Worm (Caenorhabditis elegans): Measurements from ENCODE around the gene srh-34.

DNA sequence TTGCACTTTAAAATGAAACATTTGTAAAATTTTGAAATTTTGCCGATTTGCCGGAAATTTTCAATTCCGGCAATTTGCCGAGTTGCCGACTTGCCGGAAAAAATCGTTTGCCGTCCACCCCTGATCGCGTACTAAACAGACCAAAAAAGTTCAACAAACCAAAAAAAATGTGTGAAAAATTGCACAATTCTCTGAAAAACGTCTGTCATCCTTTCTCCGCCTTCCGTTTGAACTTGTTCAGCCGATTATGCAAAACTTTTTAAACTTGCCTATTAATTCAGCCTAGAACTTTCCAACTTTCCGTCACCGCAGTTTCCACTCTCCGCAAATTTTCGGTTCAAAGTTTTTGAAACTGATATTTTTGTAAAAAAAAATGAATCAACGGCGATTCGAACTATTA, 22.3 kb downstream of the srh-34 start, which contains the start of gene B0554.5:
- no peak for TF ChIP-seq lin-32 (GFP tag; optimal IDR thresholded peaks at IDR 0.05)
- no peak for TF ChIP-seq unc-39 (tag; optimal IDR thresholded peaks at IDR 0.05)
- TF ChIP-seq mep-1 (tag; optimal IDR thresholded peaks at IDR 0.05): no peak
- no peak for TF ChIP-seq zip-8 (tag; optimal IDR thresholded peaks at IDR 0.05)
- TF ChIP-seq unc-62 (GFP tag; optimal IDR thresholded peaks at IDR 0.05): no peak
- TF ChIP-seq nhr-28 (tag; optimal IDR thresholded peaks at IDR 0.05): no peak

All from whole organism, mixed stage, embryonic.